Worm (Caenorhabditis elegans): Measurements from ENCODE around the gene bcs-1.

ce11 chrII:8602337-8602944 is 31.6 kb downstream of the bcs-1 start, which contains the start of the genes cpf-1 and rpl-26:
- TF ChIP-seq him-1 (tag; optimal IDR thresholded peaks at IDR 0.05) (no peak), dao-5 (tag; optimal IDR thresholded peaks at IDR 0.05) (no peak)
